Fruit fly (Drosophila melanogaster) whole organism, adult: ENCODE measurements around the gene GATAd.

Experiments used
- CG11617 ChIP-seq: fragments of 200-800 bp; sonication (Bioruptor generic); optimal IDR thresholded peaks from 2 replicates; lab custom pipeline; 2017; ENCODE audit warnings: mild to moderate bottlenecking, missing biosample characterization, missing genetic modification reagents, missing genetic modification characterization
- CG12768 ChIP-seq: fragments of 200-800 bp; sonication (Bioruptor generic); optimal IDR thresholded peaks from 2 replicates; lab custom pipeline; 2017; ENCODE audit warnings: missing biosample characterization, missing genetic modification characterization, mild to moderate bottlenecking, moderate library complexity, missing genetic modification reagents
- CG14711 ChIP-seq: fragments of 200-800 bp; sonication (Bioruptor generic); optimal IDR thresholded peaks from 2 replicates; lab custom pipeline; 2018; ENCODE audit warnings: missing biosample characterization, mild to moderate bottlenecking, missing genetic modification characterization, moderate library complexity
- CG1620 ChIP-seq: fragments of 200-800 bp; sonication (Bioruptor generic); optimal IDR thresholded peaks from 2 replicates; lab custom pipeline; 2016; ENCODE audit warnings: missing biosample characterization, missing genetic modification characterization
- CG33017 ChIP-seq: fragments of 200-800 bp; sonication (Bioruptor generic); optimal IDR thresholded peaks from 2 replicates; lab custom pipeline; 2018; ENCODE audit warnings: missing biosample characterization, mild to moderate bottlenecking, missing genetic modification characterization, moderate library complexity
- CG5204 ChIP-seq: fragments of 200-800 bp; sonication (Bioruptor generic); optimal IDR thresholded peaks from 2 replicates; lab custom pipeline; 2016; ENCODE audit warnings: missing biosample characterization, missing genetic modification characterization
- CG7045 ChIP-seq: fragments of 200-800 bp; sonication (Bioruptor generic); optimal IDR thresholded peaks from 2 replicates; lab custom pipeline; 2017; ENCODE audit warnings: missing biosample characterization, mild to moderate bottlenecking, missing genetic modification characterization
- CG7101 ChIP-seq: fragments of 200-800 bp; sonication (Bioruptor generic); optimal IDR thresholded peaks from 2 replicates; lab custom pipeline; 2018; ENCODE audit warnings: missing biosample characterization, mild to moderate bottlenecking, missing genetic modification characterization, moderate library complexity
- Clk ChIP-seq: fragments of 200-800 bp; sonication (Bioruptor generic); optimal IDR thresholded peaks from 2 replicates; lab custom pipeline; 2017; ENCODE audit warnings: missing biosample characterization, missing genetic modification characterization
- Crg-1 ChIP-seq: fragments of 200-800 bp; sonication (Bioruptor generic); optimal IDR thresholded peaks from 2 replicates; lab custom pipeline; 2016; ENCODE audit warnings: missing biosample characterization, missing genetic modification characterization
- Hr96 ChIP-seq: fragments of 200-800 bp; sonication (Bioruptor generic); optimal IDR thresholded peaks from 2 replicates; lab custom pipeline; 2016; ENCODE audit warnings: missing biosample characterization, missing genetic modification characterization
- Mnt ChIP-seq: fragments of 200-800 bp; sonication (Bioruptor generic); optimal IDR thresholded peaks from 2 replicates; lab custom pipeline; 2016; ENCODE audit warnings: missing biosample characterization, mild to moderate bottlenecking, missing genetic modification characterization
- bab1 ChIP-seq: fragments of 200-800 bp; sonication (Bioruptor generic); optimal IDR thresholded peaks from 3 replicates; lab custom pipeline; 2019; ENCODE audit warnings: missing biosample characterization, mild to moderate bottlenecking, missing genetic modification characterization, moderate library complexity
- cic ChIP-seq: fragments of 200-800 bp; sonication (Bioruptor generic); optimal IDR thresholded peaks from 2 replicates; lab custom pipeline; 2017; ENCODE audit warnings: missing biosample characterization, mild to moderate bottlenecking, missing genetic modification characterization, moderate library complexity
- cnc ChIP-seq, 2 experiments: fragments of >200 bp; optimal IDR thresholded peaks; 2 replicates each; lab custom pipeline; 2017
- kay ChIP-seq: fragments of 200-800 bp; sonication (Bioruptor generic); peaks from one replicate; lab custom pipeline; 2016; ENCODE audit warnings: missing biosample characterization, missing genetic modification characterization, borderline replicate concordance
- ovo ChIP-seq: fragments of 200-800 bp; sonication (Bioruptor generic); optimal IDR thresholded peaks from 2 replicates; lab custom pipeline; 2016; ENCODE audit warnings: missing biosample characterization, missing genetic modification characterization
- pad ChIP-seq: fragments of 200-800 bp; sonication (Bioruptor generic); optimal IDR thresholded peaks from 3 replicates; lab custom pipeline; 2017; ENCODE audit warnings: missing biosample characterization, missing genetic modification characterization, mild to moderate bottlenecking, moderate library complexity, missing genetic modification reagents
- tj ChIP-seq: fragments of 200-800 bp; sonication (Bioruptor generic); optimal IDR thresholded peaks from 3 replicates; lab custom pipeline; 2017; ENCODE audit warnings: missing biosample characterization, mild to moderate bottlenecking, missing genetic modification characterization, moderate library complexity
- toe ChIP-seq: fragments of 200-800 bp; sonication (Bioruptor generic); optimal IDR thresholded peaks from 2 replicates; lab custom pipeline; 2016; ENCODE audit warnings: missing biosample characterization, missing genetic modification characterization

The GATAd gene

DNA sequence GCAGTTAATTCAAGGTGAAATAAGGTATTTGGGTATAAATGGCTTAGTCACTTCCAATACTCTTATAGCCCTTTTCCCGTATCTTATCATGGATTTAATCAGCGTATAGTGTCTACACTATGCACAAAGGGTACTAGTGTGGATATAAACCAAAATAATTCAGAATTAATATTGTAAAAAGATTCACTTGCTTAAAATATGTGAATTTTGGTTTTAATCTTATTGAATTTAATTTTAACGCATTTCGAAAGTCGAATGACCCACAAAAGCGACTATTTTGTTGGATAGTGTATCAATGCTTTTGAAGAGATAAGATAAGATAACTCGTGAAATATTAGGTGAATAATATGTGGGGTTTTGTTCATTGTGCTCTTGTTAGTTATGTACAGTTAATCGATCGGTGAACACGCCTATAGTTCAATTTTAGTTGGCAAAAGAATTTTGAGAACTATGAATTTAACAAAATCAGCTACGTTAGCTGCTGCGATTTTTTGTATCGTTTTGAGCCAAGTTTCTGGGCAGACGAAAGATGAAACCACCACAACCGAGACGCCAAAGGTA is 48.4 kb downstream of the GATAd start, which contains the start of gene CG5096:
CG5096 (plus strand) TSS at position 374 of the 561 bp plus-strand sequence.
- TF ChIP-seq bab1 (no peak), Crg-1 (peak; percentile 55), CG1620 (GFP tag; lab: Kevin White, UChicago) (no peak), toe (no peak), CG7045 (GFP tag; lab: Kevin White, UChicago) (peak; percentile 82), Hr96 (GFP tag; lab: Kevin White, UChicago) (no peak), CG7101 (peak; percentile 96), CG12768 (GFP tag; lab: Kevin White, UChicago) (peak; percentile 92), ovo (GFP tag; lab: Kevin White, UChicago) (no peak), Mnt (GFP tag; lab: Kevin White, UChicago) (peak; percentile 56), CG5204 (GFP tag; lab: Kevin White, UChicago) (no peak), pad (GFP tag; lab: Kevin White, UChicago) (peak; percentile 71), Clk (GFP tag; lab: Kevin White, UChicago) (peak; percentile 63), cnc (optimal IDR thresholded peaks at IDR 0.05; lab: Kevin White, UChicago) (peak in 1 of 2 experiments; percentile 27), tj (peak; percentile 46), CG11617 (GFP tag; lab: Kevin White, UChicago) (peak; percentile 92), CG33017 (tag; lab: Kevin White, UChicago) (peak; percentile 96), CG14711 (tag; lab: Kevin White, UChicago) (peak; percentile 90), cic (GFP tag; lab: Kevin White, UChicago) (peak; percentile 86), kay (GFP tag; lab: Kevin White, UChicago) (peak; percentile 97)

DNA sequence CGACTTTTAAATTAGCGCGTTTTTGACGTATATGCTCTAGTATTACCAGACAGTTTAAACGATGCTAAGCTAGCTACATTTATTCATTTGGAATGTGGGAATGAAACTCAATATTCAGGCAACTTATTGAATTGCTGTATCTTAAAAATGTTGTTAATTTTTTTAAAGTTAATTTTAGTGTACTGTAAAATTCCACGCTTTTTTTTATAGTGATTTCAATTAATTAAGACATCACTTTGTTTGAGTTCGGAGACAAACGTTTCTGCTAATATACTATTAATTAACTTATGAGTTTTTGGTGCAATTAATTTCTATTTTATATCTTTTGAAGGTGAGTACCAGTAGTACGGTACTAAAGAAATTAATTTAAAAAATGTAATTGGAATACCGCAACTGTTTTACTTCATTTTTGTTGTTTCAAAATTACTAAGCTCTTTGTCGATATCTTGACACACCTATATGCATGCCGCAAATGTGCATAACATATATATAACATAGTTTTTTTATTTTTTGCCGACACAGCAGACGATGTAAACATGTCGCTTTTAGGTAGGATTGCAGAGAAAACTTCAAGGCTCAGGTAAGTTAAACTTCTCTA is 52.8 kb downstream of the GATAd start, which contains the start of the genes Cdk1 and mRpS7:
Cdk1 (minus strand) TSS at position 55 of the 598 bp plus-strand sequence.
mRpS7 (plus strand) TSS at position 455 of the 598 bp plus-strand sequence.
- no peak for TF ChIP-seq cic (GFP tag; lab: Kevin White, UChicago)
- peak; percentile 74 for TF ChIP-seq CG11617 (GFP tag; lab: Kevin White, UChicago)
- TF ChIP-seq ovo (GFP tag; lab: Kevin White, UChicago): no peak
- TF ChIP-seq Hr96 (GFP tag; lab: Kevin White, UChicago): no peak
- TF ChIP-seq bab1: peak; percentile 9
- TF ChIP-seq CG12768 (GFP tag; lab: Kevin White, UChicago): peak; percentile 62
- peak; percentile 74 for TF ChIP-seq CG7045 (GFP tag; lab: Kevin White, UChicago)
- TF ChIP-seq toe: no peak
- peak; percentile 21 for TF ChIP-seq Crg-1
- TF ChIP-seq kay (GFP tag; lab: Kevin White, UChicago): peak; percentile 82
- TF ChIP-seq Clk (GFP tag; lab: Kevin White, UChicago): peak; percentile 36
- peak; percentile 40 for TF ChIP-seq tj
- no peak for TF ChIP-seq CG5204 (GFP tag; lab: Kevin White, UChicago)
- peak; percentile 37 for TF ChIP-seq pad (GFP tag; lab: Kevin White, UChicago)
- peak; percentile 59 for TF ChIP-seq CG14711 (tag; lab: Kevin White, UChicago)
- TF ChIP-seq CG33017 (tag; lab: Kevin White, UChicago): peak; percentile 52
- peak; percentile 34 for TF ChIP-seq Mnt (GFP tag; lab: Kevin White, UChicago)
- TF ChIP-seq cnc (optimal IDR thresholded peaks at IDR 0.05; lab: Kevin White, UChicago): no peak
- TF ChIP-seq CG1620 (GFP tag; lab: Kevin White, UChicago): peak; percentile 40
- peak; percentile 64 for TF ChIP-seq CG7101

DNA sequence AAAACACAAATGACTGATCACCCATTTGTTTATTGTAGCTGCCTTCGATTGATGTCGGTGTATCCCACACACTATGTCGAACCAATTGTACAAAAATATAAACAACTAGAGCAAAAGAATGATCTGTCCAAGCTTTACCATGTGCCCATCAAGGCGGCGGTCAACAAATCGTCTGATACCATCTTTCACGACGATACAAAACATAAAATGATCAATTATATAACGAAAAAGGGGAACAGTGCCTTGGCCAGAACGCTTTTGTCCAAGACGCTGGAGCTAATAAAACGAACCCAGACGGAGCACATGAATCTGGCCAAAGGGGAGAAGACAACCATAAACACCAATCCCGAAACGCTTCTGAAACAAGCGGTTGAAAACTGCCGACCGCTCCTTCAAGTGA is 53.3 kb downstream of the GATAd start:
- TF ChIP-seq CG14711 (tag; lab: Kevin White, UChicago) (no peak), cnc (optimal IDR thresholded peaks at IDR 0.05; lab: Kevin White, UChicago) (no peak), Hr96 (GFP tag; lab: Kevin White, UChicago) (no peak), CG12768 (GFP tag; lab: Kevin White, UChicago) (no peak), cic (GFP tag; lab: Kevin White, UChicago) (no peak), ovo (GFP tag; lab: Kevin White, UChicago) (no peak), Crg-1 (no peak), CG5204 (GFP tag; lab: Kevin White, UChicago) (no peak), CG7045 (GFP tag; lab: Kevin White, UChicago) (no peak), Mnt (GFP tag; lab: Kevin White, UChicago) (no peak), toe (no peak), tj (no peak), Clk (GFP tag; lab: Kevin White, UChicago) (no peak), CG33017 (tag; lab: Kevin White, UChicago) (no peak), pad (GFP tag; lab: Kevin White, UChicago) (no peak), CG1620 (GFP tag; lab: Kevin White, UChicago) (no peak)

DNA sequence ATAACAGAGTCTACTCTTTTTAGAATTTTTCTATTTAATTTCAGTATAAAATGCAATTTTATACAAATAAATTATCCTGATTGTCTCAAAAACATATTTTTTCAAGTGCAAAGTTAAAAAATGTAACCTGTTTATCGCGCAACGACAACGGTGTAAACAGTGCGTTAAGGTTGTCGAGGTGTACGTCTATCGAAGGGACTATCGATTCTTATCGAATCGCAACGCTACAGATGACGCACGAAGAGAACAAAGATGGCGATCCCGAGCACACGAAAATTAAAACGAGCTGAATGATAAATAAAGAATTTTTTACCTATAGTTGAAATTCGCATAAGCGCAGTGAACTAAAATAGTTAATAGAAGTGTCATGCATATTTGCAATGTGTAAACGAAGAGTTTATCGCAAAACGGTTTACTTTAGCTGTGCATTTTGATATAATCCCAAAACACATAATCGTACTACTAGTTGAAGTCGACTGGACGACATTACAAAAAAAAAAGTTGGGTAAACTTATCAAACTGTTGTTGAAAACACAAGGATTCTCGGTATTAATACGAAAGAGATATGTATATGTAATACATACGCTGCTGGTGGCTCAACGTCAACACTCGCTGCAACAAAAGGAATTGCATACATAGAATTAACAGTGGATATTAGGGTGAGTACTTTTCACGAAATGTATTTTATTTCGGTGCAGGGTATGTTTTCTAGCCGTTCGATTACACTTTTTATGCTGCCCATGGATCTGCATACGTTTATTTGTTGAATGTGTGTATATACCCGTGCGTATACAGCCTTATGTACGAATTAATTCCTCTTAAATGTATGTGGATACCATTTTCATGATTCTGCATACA is 54.6 kb downstream of the GATAd start, which contains the start of gene da:
da (plus strand) TSS at position 237 of the 858 bp plus-strand sequence.
- TF ChIP-seq toe: no peak
- peak; percentile 33 for TF ChIP-seq Crg-1
- TF ChIP-seq cnc (optimal IDR thresholded peaks at IDR 0.05; lab: Kevin White, UChicago): no peak
- no peak for TF ChIP-seq CG5204 (GFP tag; lab: Kevin White, UChicago)
- TF ChIP-seq bab1: peak; percentile 21
- TF ChIP-seq CG33017 (tag; lab: Kevin White, UChicago): peak; percentile 49
- TF ChIP-seq Clk (GFP tag; lab: Kevin White, UChicago): no peak
- TF ChIP-seq CG11617 (GFP tag; lab: Kevin White, UChicago): peak; percentile 74
- TF ChIP-seq kay (GFP tag; lab: Kevin White, UChicago): peak; percentile 99
- peak; percentile 28 for TF ChIP-seq pad (GFP tag; lab: Kevin White, UChicago)
- TF ChIP-seq ovo (GFP tag; lab: Kevin White, UChicago): no peak
- peak; percentile 62 for TF ChIP-seq CG7101
- peak; percentile 30 for TF ChIP-seq tj
- peak; percentile 63 for TF ChIP-seq CG14711 (tag; lab: Kevin White, UChicago)
- TF ChIP-seq CG7045 (GFP tag; lab: Kevin White, UChicago): peak; percentile 53
- peak; percentile 70 for TF ChIP-seq CG1620 (GFP tag; lab: Kevin White, UChicago)
- TF ChIP-seq Mnt (GFP tag; lab: Kevin White, UChicago): peak; percentile 69
- peak; percentile 52 for TF ChIP-seq CG12768 (GFP tag; lab: Kevin White, UChicago)
- TF ChIP-seq Hr96 (GFP tag; lab: Kevin White, UChicago): no peak
- TF ChIP-seq cic (GFP tag; lab: Kevin White, UChicago): peak; percentile 45
